Fruit fly (Drosophila melanogaster) whole organism, adult: ENCODE measurements around the gene Spn28Da.

Experiments used
- CG11617 ChIP-seq: fragments of 200-800 bp; sonication (Bioruptor generic); optimal IDR thresholded peaks from 2 replicates; lab custom pipeline; 2017; ENCODE audit warnings: mild to moderate bottlenecking, missing biosample characterization, missing genetic modification reagents, missing genetic modification characterization
- CG12768 ChIP-seq: fragments of 200-800 bp; sonication (Bioruptor generic); optimal IDR thresholded peaks from 2 replicates; lab custom pipeline; 2017; ENCODE audit warnings: missing biosample characterization, missing genetic modification characterization, mild to moderate bottlenecking, moderate library complexity, missing genetic modification reagents
- CG14711 ChIP-seq: fragments of 200-800 bp; sonication (Bioruptor generic); optimal IDR thresholded peaks from 2 replicates; lab custom pipeline; 2018; ENCODE audit warnings: missing biosample characterization, mild to moderate bottlenecking, missing genetic modification characterization, moderate library complexity
- CG1620 ChIP-seq: fragments of 200-800 bp; sonication (Bioruptor generic); optimal IDR thresholded peaks from 2 replicates; lab custom pipeline; 2016; ENCODE audit warnings: missing biosample characterization, missing genetic modification characterization
- CG33017 ChIP-seq: fragments of 200-800 bp; sonication (Bioruptor generic); optimal IDR thresholded peaks from 2 replicates; lab custom pipeline; 2018; ENCODE audit warnings: missing biosample characterization, mild to moderate bottlenecking, missing genetic modification characterization, moderate library complexity
- CG5204 ChIP-seq: fragments of 200-800 bp; sonication (Bioruptor generic); optimal IDR thresholded peaks from 2 replicates; lab custom pipeline; 2016; ENCODE audit warnings: missing biosample characterization, missing genetic modification characterization
- CG7045 ChIP-seq: fragments of 200-800 bp; sonication (Bioruptor generic); optimal IDR thresholded peaks from 2 replicates; lab custom pipeline; 2017; ENCODE audit warnings: missing biosample characterization, mild to moderate bottlenecking, missing genetic modification characterization
- CG7101 ChIP-seq: fragments of 200-800 bp; sonication (Bioruptor generic); optimal IDR thresholded peaks from 2 replicates; lab custom pipeline; 2018; ENCODE audit warnings: missing biosample characterization, mild to moderate bottlenecking, missing genetic modification characterization, moderate library complexity
- Clk ChIP-seq: fragments of 200-800 bp; sonication (Bioruptor generic); optimal IDR thresholded peaks from 2 replicates; lab custom pipeline; 2017; ENCODE audit warnings: missing biosample characterization, missing genetic modification characterization
- Crg-1 ChIP-seq: fragments of 200-800 bp; sonication (Bioruptor generic); optimal IDR thresholded peaks from 2 replicates; lab custom pipeline; 2016; ENCODE audit warnings: missing biosample characterization, missing genetic modification characterization
- Hr96 ChIP-seq: fragments of 200-800 bp; sonication (Bioruptor generic); optimal IDR thresholded peaks from 2 replicates; lab custom pipeline; 2016; ENCODE audit warnings: missing biosample characterization, missing genetic modification characterization
- Mnt ChIP-seq: fragments of 200-800 bp; sonication (Bioruptor generic); optimal IDR thresholded peaks from 2 replicates; lab custom pipeline; 2016; ENCODE audit warnings: missing biosample characterization, mild to moderate bottlenecking, missing genetic modification characterization
- bab1 ChIP-seq: fragments of 200-800 bp; sonication (Bioruptor generic); optimal IDR thresholded peaks from 3 replicates; lab custom pipeline; 2019; ENCODE audit warnings: missing biosample characterization, mild to moderate bottlenecking, missing genetic modification characterization, moderate library complexity
- cic ChIP-seq: fragments of 200-800 bp; sonication (Bioruptor generic); optimal IDR thresholded peaks from 2 replicates; lab custom pipeline; 2017; ENCODE audit warnings: missing biosample characterization, mild to moderate bottlenecking, missing genetic modification characterization, moderate library complexity
- cnc ChIP-seq, 2 experiments: fragments of >200 bp; optimal IDR thresholded peaks; 2 replicates each; lab custom pipeline; 2017
- kay ChIP-seq: fragments of 200-800 bp; sonication (Bioruptor generic); peaks from one replicate; lab custom pipeline; 2016; ENCODE audit warnings: missing biosample characterization, missing genetic modification characterization, borderline replicate concordance
- ovo ChIP-seq: fragments of 200-800 bp; sonication (Bioruptor generic); optimal IDR thresholded peaks from 2 replicates; lab custom pipeline; 2016; ENCODE audit warnings: missing biosample characterization, missing genetic modification characterization
- pad ChIP-seq: fragments of 200-800 bp; sonication (Bioruptor generic); optimal IDR thresholded peaks from 3 replicates; lab custom pipeline; 2017; ENCODE audit warnings: missing biosample characterization, missing genetic modification characterization, mild to moderate bottlenecking, moderate library complexity, missing genetic modification reagents
- tj ChIP-seq: fragments of 200-800 bp; sonication (Bioruptor generic); optimal IDR thresholded peaks from 3 replicates; lab custom pipeline; 2017; ENCODE audit warnings: missing biosample characterization, mild to moderate bottlenecking, missing genetic modification characterization, moderate library complexity
- toe ChIP-seq: fragments of 200-800 bp; sonication (Bioruptor generic); optimal IDR thresholded peaks from 2 replicates; lab custom pipeline; 2016; ENCODE audit warnings: missing biosample characterization, missing genetic modification characterization

The Spn28Da gene

DNA sequence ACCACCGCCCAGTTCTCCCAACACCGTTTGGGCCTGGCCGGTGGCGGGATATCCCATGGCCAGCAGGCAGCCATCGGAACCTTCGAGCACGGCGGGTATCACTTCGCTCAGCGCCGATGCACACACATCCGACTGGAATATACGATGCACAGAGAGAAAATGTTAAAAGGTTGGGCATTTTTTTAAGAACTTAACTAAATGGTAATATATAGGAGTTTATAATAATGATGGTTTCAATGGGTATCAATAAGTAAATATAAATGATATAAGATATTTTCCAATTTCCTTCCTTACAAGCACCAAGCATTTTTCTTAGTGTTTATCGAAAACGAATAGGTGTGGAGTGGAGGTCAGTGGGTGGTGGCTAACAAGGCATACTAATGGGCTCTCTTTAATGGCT is 37.3 kb downstream of the Spn28Da start:
- no peak for TF ChIP-seq CG11617 (GFP tag; lab: Kevin White, UChicago)
- TF ChIP-seq CG12768 = no peak
- TF ChIP-seq cic (GFP tag; lab: Kevin White, UChicago) = no peak
- no peak for TF ChIP-seq Hr96 (GFP tag; lab: Kevin White, UChicago)
- TF ChIP-seq bab1 = no peak
- no peak for TF ChIP-seq CG7045 (GFP tag; lab: Kevin White, UChicago)
- no peak for TF ChIP-seq CG33017
- no peak for TF ChIP-seq toe (GFP tag; lab: Kevin White, UChicago)
- no peak for TF ChIP-seq cnc (optimal IDR thresholded peaks at IDR 0.05; lab: Kevin White, UChicago)
- TF ChIP-seq Mnt (GFP tag; lab: Kevin White, UChicago) = no peak
- no peak for TF ChIP-seq CG5204 (GFP tag; lab: Kevin White, UChicago)
- no peak for TF ChIP-seq CG14711
- no peak for TF ChIP-seq kay (GFP tag; lab: Kevin White, UChicago)
- TF ChIP-seq CG1620 (GFP tag; lab: Kevin White, UChicago) = no peak
- TF ChIP-seq CG7101 = no peak
- TF ChIP-seq Clk (GFP tag; lab: Kevin White, UChicago) = no peak
- no peak for TF ChIP-seq Crg-1

- TF ChIP-seq CG14711 = no peak
- no peak for TF ChIP-seq CG7045 (GFP tag; lab: Kevin White, UChicago)
- TF ChIP-seq tj = no peak
- TF ChIP-seq CG7101 = no peak
- no peak for TF ChIP-seq ovo
- TF ChIP-seq Clk (GFP tag; lab: Kevin White, UChicago) = no peak
- no peak for TF ChIP-seq cnc (optimal IDR thresholded peaks at IDR 0.05; lab: Kevin White, UChicago)
- no peak for TF ChIP-seq CG1620 (GFP tag; lab: Kevin White, UChicago)
- TF ChIP-seq cic (GFP tag; lab: Kevin White, UChicago) = no peak
- no peak for TF ChIP-seq bab1
- no peak for TF ChIP-seq CG12768
- no peak for TF ChIP-seq CG5204 (GFP tag; lab: Kevin White, UChicago)
- TF ChIP-seq Mnt (GFP tag; lab: Kevin White, UChicago) = no peak
- TF ChIP-seq CG11617 (GFP tag; lab: Kevin White, UChicago) = no peak
- no peak for TF ChIP-seq kay (GFP tag; lab: Kevin White, UChicago)
- TF ChIP-seq pad = no peak
- no peak for TF ChIP-seq Crg-1
- TF ChIP-seq toe (GFP tag; lab: Kevin White, UChicago) = no peak
These were observed 38.5 kb downstream of the Spn28Da start for dm6 chr2L:7850406-7850805.

DNA sequence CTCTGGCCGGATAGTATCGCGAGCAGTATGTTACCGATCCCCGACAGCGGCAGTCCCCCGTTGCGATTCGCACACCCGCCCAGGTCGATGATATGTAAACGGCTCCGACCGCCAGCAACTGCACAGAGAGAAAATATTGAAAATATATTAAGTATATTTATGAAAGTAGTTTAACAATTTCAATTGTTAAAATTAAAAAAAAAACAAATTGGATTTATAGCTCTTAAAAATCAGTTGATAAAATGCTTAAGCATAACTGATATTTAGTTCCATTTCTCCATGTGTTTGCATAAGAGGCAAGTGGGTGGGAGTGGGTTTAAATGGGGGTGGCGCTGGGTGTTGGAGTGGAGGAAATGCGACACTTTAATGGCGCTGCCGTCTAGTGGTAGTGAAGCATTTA is 39.5 kb downstream of the Spn28Da start:
- TF ChIP-seq CG33017 = no peak
- TF ChIP-seq CG14711 = no peak
- no peak for TF ChIP-seq CG12768
- no peak for TF ChIP-seq cnc (optimal IDR thresholded peaks at IDR 0.05; lab: Kevin White, UChicago)
- TF ChIP-seq Hr96 (GFP tag; lab: Kevin White, UChicago) = no peak
- no peak for TF ChIP-seq cic (GFP tag; lab: Kevin White, UChicago)
- no peak for TF ChIP-seq tj
- no peak for TF ChIP-seq CG5204 (GFP tag; lab: Kevin White, UChicago)
- no peak for TF ChIP-seq Clk (GFP tag; lab: Kevin White, UChicago)
- TF ChIP-seq Crg-1 = no peak
- no peak for TF ChIP-seq CG7101
- TF ChIP-seq CG1620 (GFP tag; lab: Kevin White, UChicago) = no peak
- TF ChIP-seq CG7045 (GFP tag; lab: Kevin White, UChicago) = no peak
- TF ChIP-seq pad = no peak
- TF ChIP-seq ovo = no peak
- no peak for TF ChIP-seq kay (GFP tag; lab: Kevin White, UChicago)
- no peak for TF ChIP-seq CG11617 (GFP tag; lab: Kevin White, UChicago)

DNA sequence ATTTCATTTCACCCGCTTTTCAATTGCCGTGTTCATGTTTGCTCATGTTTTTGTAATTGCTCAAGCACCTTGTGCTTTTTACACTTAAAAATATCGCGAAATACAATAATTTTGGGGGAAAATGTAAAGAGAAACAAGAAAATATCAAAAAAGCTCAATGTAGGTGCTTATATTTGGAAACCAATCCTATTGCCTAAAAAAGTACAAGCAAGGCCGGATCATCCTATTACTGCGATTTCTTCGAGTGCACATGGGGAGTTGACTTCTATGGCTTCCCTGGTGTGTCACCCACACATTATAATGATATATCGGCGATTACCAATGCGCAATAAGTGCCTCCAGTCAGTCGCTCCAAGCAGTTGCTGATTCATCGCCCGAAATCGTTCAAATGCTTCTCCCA is 47.7 kb downstream of the Spn28Da start:
- TF ChIP-seq toe (GFP tag; lab: Kevin White, UChicago) = no peak
- TF ChIP-seq cnc (optimal IDR thresholded peaks at IDR 0.05; lab: Kevin White, UChicago) = no peak
- no peak for TF ChIP-seq CG7101
- TF ChIP-seq Hr96 (GFP tag; lab: Kevin White, UChicago) = no peak
- no peak for TF ChIP-seq Crg-1
- no peak for TF ChIP-seq Mnt (GFP tag; lab: Kevin White, UChicago)
- TF ChIP-seq CG5204 (GFP tag; lab: Kevin White, UChicago) = no peak
- no peak for TF ChIP-seq CG33017
- TF ChIP-seq bab1 = no peak

- TF ChIP-seq CG7101 = no peak
- no peak for TF ChIP-seq pad
- TF ChIP-seq CG11617 (GFP tag; lab: Kevin White, UChicago) = no peak
- no peak for TF ChIP-seq CG1620 (GFP tag; lab: Kevin White, UChicago)
- no peak for TF ChIP-seq Clk (GFP tag; lab: Kevin White, UChicago)
- TF ChIP-seq CG12768 = no peak
- TF ChIP-seq CG5204 (GFP tag; lab: Kevin White, UChicago) = no peak
- no peak for TF ChIP-seq tj
- no peak for TF ChIP-seq Hr96 (GFP tag; lab: Kevin White, UChicago)
- no peak for TF ChIP-seq CG33017
- TF ChIP-seq bab1 = no peak
- TF ChIP-seq Mnt (GFP tag; lab: Kevin White, UChicago) = no peak
- TF ChIP-seq toe (GFP tag; lab: Kevin White, UChicago) = no peak
These were observed 48.8 kb downstream of the Spn28Da start, which contains the start of gene CG14537 for dm6 chr2L:7840152-7840551. TSS of gene CG14537 (plus strand) at chr2L:7840452.

DNA sequence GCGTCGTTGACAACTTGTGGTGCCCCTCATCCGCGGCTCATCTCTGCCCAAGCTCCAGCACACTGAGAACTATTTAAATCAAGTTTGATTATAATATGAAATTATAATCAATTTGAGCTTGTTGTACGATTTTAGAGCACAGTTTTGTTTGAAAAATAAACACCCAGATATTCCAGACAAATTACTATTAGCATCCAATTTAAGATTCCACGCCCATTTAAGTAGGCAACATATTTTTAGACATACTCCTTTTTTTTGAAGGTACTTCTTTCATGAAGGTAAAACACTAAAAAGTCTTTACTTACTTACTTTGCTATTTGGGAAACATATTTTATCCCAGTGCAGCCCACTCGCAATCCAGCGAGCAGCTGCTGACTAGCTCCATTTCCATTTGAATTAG is 50.9 kb downstream of the Spn28Da start:
- TF ChIP-seq Mnt (GFP tag; lab: Kevin White, UChicago) = no peak
- TF ChIP-seq CG7101 = no peak
- TF ChIP-seq CG14711 = no peak
- no peak for TF ChIP-seq pad
- no peak for TF ChIP-seq CG5204 (GFP tag; lab: Kevin White, UChicago)
- TF ChIP-seq Crg-1 = no peak
- no peak for TF ChIP-seq CG7045 (GFP tag; lab: Kevin White, UChicago)
- no peak for TF ChIP-seq CG11617 (GFP tag; lab: Kevin White, UChicago)
- TF ChIP-seq cnc (optimal IDR thresholded peaks at IDR 0.05; lab: Kevin White, UChicago) = no peak
- TF ChIP-seq CG12768 = no peak
